Fruit fly (Drosophila melanogaster): ENCODE results near the gene Naa40.
A peak's percentile ranks its signal among the peaks of the same experiment; 100 is the strongest.

Naa40 gene

dm6 chr3R:29773833-29774324 lies 49.1 kb upstream of the Naa40 start (continued):
- peak; percentile 76 for TF ChIP-seq bab2 (GFP tag; optimal IDR thresholded peaks at IDR 0.05)
- TF ChIP-seq lmd (GFP tag; IDR thresholded peaks at IDR 0.05), result peak; percentile 87
- TF ChIP-seq CG4854 (GFP tag; optimal IDR thresholded peaks at IDR 0.05), result peak; percentile 56
- no peak for TF ChIP-seq gro (GFP tag; optimal IDR thresholded peaks at IDR 0.05)
- TF ChIP-seq crol (GFP tag; IDR thresholded peaks at IDR 0.05), result no peak
- TF ChIP-seq sd (tag; optimal IDR thresholded peaks at IDR 0.05), result no peak
- no peak for TF ChIP-seq CG17186 (GFP tag; optimal IDR thresholded peaks at IDR 0.05)
- TF ChIP-seq CG4730 (GFP tag; IDR thresholded peaks at IDR 0.05), result peak; percentile 64; the same call in 1 of the 2 replicates
- TF ChIP-seq abd-A (tag; optimal IDR thresholded peaks at IDR 0.05), result no peak
- TF ChIP-seq bbx (GFP tag; IDR thresholded peaks at IDR 0.05; ENCODE audit: partially characterized antibody), result no peak
- TF ChIP-seq ems (GFP tag; optimal IDR thresholded peaks at IDR 0.05), result peak; percentile 75
- peak; percentile 64; the same call in 1 of the 2 replicates for TF ChIP-seq CG31224 (GFP tag; IDR thresholded peaks at IDR 0.05)
- TF ChIP-seq Dll (GFP tag; IDR thresholded peaks at IDR 0.05; ENCODE audit: partially characterized antibody), result no peak
- TF ChIP-seq sim (GFP tag; IDR thresholded peaks at IDR 0.05), result no peak
- peak; percentile 70; the same call in 1 of the 3 replicates for TF ChIP-seq Optix (GFP tag; IDR thresholded peaks at IDR 0.05)
- TF ChIP-seq CG30431 (GFP tag; optimal IDR thresholded peaks at IDR 0.05), result peak; percentile 59
- TF ChIP-seq Taf1 (GFP tag; IDR thresholded peaks at IDR 0.05), result peak; percentile 80; the same call in 1 of the 2 replicates
- TF ChIP-seq Atf3 (GFP tag; optimal IDR thresholded peaks at IDR 0.05), result peak; percentile 42
- peak; percentile 68 for TF ChIP-seq fd96Cb (tag; optimal IDR thresholded peaks at IDR 0.05)
- TF ChIP-seq TFAM (GFP tag; optimal IDR thresholded peaks at IDR 0.05), result no peak
- peak; percentile 40 for TF ChIP-seq CG31365 (tag; optimal IDR thresholded peaks at IDR 0.05)
- no peak for TF ChIP-seq cad (GFP tag; optimal IDR thresholded peaks at IDR 0.05)
- peak; percentile 98 for TF ChIP-seq D19A (tag; optimal IDR thresholded peaks at IDR 0.05)
- TF ChIP-seq Aef1 (GFP tag; IDR thresholded peaks at IDR 0.05), result peak; percentile 73
- TF ChIP-seq tgo (GFP tag; IDR thresholded peaks at IDR 0.05), result peak; percentile 80
- no peak for TF ChIP-seq inv (GFP tag; IDR thresholded peaks at IDR 0.05; ENCODE audit: partially characterized antibody)
- TF ChIP-seq E2f2 (GFP tag; IDR thresholded peaks at IDR 0.05), result peak; percentile 34
- peak; percentile 63; the same call in 2 of the 3 replicates for TF ChIP-seq CG14050 (GFP tag; IDR thresholded peaks at IDR 0.05)
- TF ChIP-seq CG10959 (GFP tag; IDR thresholded peaks at IDR 0.05), result peak; percentile 46
- TF ChIP-seq dan (GFP tag; IDR thresholded peaks at IDR 0.05), result no peak
- 0 out of 2 replicates have a peak, but pooled peaks have one; percentile 48 for TF ChIP-seq CG17612 (GFP tag; IDR thresholded peaks at IDR 0.05)
- peak; percentile 49 for TF ChIP-seq Oaz (GFP tag; IDR thresholded peaks at IDR 0.05)
- peak; percentile 54; the same call in 1 of the 2 replicates for TF ChIP-seq CG31441 (GFP tag; IDR thresholded peaks at IDR 0.05)
- TF ChIP-seq vnd (GFP tag; IDR thresholded peaks at IDR 0.05; ENCODE audit: partially characterized antibody), result no peak
- TF ChIP-seq Hey (tag; optimal IDR thresholded peaks at IDR 0.05), result no peak
- peak; percentile 68 for TF ChIP-seq tx (GFP tag; optimal IDR thresholded peaks at IDR 0.05)
- 0 out of 3 replicates have a peak, but pooled peaks have one; percentile 30 for TF ChIP-seq otp (GFP tag; IDR thresholded peaks at IDR 0.05)
- TF ChIP-seq vvl (GFP tag; IDR thresholded peaks at IDR 0.05), result peak; percentile 69
- TF ChIP-seq mld (GFP tag; IDR thresholded peaks at IDR 0.05; ENCODE audit: partially characterized antibody), result no peak
- peak; percentile 38 for TF ChIP-seq CG10654 (GFP tag; optimal IDR thresholded peaks at IDR 0.05)
- no peak for TF ChIP-seq ash1 (GFP tag; optimal IDR thresholded peaks at IDR 0.05)
- TF ChIP-seq CG16863 (GFP tag; optimal IDR thresholded peaks at IDR 0.05), result peak; percentile 68
- no peak for TF ChIP-seq run (tag; optimal IDR thresholded peaks at IDR 0.05)
- TF ChIP-seq CG34422 (GFP tag; IDR thresholded peaks at IDR 0.05), result no peak
- TF ChIP-seq aop (GFP tag; IDR thresholded peaks at IDR 0.05), result no peak
- peak; percentile 66; the same call in 2 of the 3 replicates for TF ChIP-seq CG7357 (GFP tag; IDR thresholded peaks at IDR 0.05)
- peak; percentile 16 for TF ChIP-seq NC2α (GFP tag; optimal IDR thresholded peaks at IDR 0.05)
- no peak for TF ChIP-seq lov (optimal IDR thresholded peaks at IDR 0.05)
- TF ChIP-seq lov (GFP tag; IDR thresholded peaks at IDR 0.05), result no peak
- TF ChIP-seq crp (GFP tag; optimal IDR thresholded peaks at IDR 0.05), result peak in 1 of 2 experiments; percentile 30
- peak; percentile 27 for TF ChIP-seq trh (GFP tag; optimal IDR thresholded peaks at IDR 0.05)
- peak; percentile 85 for TF ChIP-seq fu2 (GFP tag; optimal IDR thresholded peaks at IDR 0.05)
